Worm (Caenorhabditis elegans) whole organism, L1 larva: ENCODE results near the gene gta-1.

Experiments used
- C16A3.4 ChIP-seq: fragments of 150-350 bp; optimal IDR thresholded peaks from 2 replicates; lab custom pipeline; 2014; ENCODE audit warnings: missing biosample characterization, missing genetic modification characterization
- C34B4.2 ChIP-seq: sonication (generic microtip); optimal IDR thresholded peaks from 2 replicates; lab custom pipeline; 2017; ENCODE audit warnings: mild to moderate bottlenecking, missing genetic modification characterization, missing compliant biosample characterization
- F16B12.6 ChIP-seq: fragments of 150-350 bp; optimal IDR thresholded peaks from 2 replicates; lab custom pipeline; 2014; ENCODE audit warnings: missing biosample characterization, missing genetic modification characterization
- Y116A8C.19 ChIP-seq: sonication (generic microtip); optimal IDR thresholded peaks from 2 replicates; lab custom pipeline; 2016; ENCODE audit warnings: missing compliant biosample characterization, missing genetic modification characterization, borderline replicate concordance
- aha-1 ChIP-seq: fragments of 150-350 bp; optimal IDR thresholded peaks from 2 replicates; lab custom pipeline; 2014; ENCODE audit warnings: missing biosample characterization, missing genetic modification characterization
- aly-2 ChIP-seq: fragments of 150-350 bp; optimal IDR thresholded peaks from 2 replicates; lab custom pipeline; 2014; ENCODE audit warnings: missing biosample characterization, missing genetic modification characterization
- blmp-1 ChIP-seq: fragments of 150-350 bp; optimal IDR thresholded peaks from 2 replicates; lab custom pipeline; 2014; ENCODE audit warnings: missing biosample characterization, missing genetic modification characterization
- ceh-82 ChIP-seq, 3 experiments: fragments of 150-350 bp in 1 of 3; sonication (generic microtip) in 2 of 3; optimal IDR thresholded peaks; 2 replicates each; lab custom pipeline; 2014 to 2017; ENCODE audit warnings: missing biosample characterization in 3 of 3, missing genetic modification characterization in 3 of 3
- ceh-88 ChIP-seq: fragments of 200-800 bp; sonication (Bioruptor generic); IDR thresholded peaks from 2 replicates; pipeline ENCODE4 v1.3.6; 2022; ENCODE audit warnings: missing genetic modification characterization, missing compliant biosample characterization
- ceh-90 ChIP-seq: sonication (generic microtip); optimal IDR thresholded peaks from 2 replicates; lab custom pipeline; 2016; ENCODE audit warnings: missing genetic modification characterization, missing compliant biosample characterization
- dpl-1 ChIP-seq, 3 experiments: fragments of 150-350 bp in 2 of 3; sonication (generic microtip) in 1 of 3; optimal IDR thresholded peaks; 2 replicates each; lab custom pipeline; 2014 to 2017; ENCODE audit warnings: missing biosample characterization in 3 of 3, missing genetic modification characterization in 3 of 3, missing genetic modification reagents in 3 of 3
- efl-1 ChIP-seq, 4 experiments: fragments of 150-350 bp; optimal IDR thresholded peaks in 3 of 4; peaks in 1 of 4; 1 replicate in 1 of 4; 2 replicates in 3 of 4; lab custom pipeline; 2014; ENCODE audit warnings: missing biosample characterization in 2 of 4, missing genetic modification characterization in 2 of 4, missing genetic modification reagents in 2 of 4
- egl-13 ChIP-seq: sonication (generic microtip); optimal IDR thresholded peaks from 2 replicates; lab custom pipeline; 2016; ENCODE audit warnings: missing genotype, missing genetic modification reagents, missing genetic modification characterization, missing compliant biosample characterization
- elt-2 ChIP-seq: sonication (generic microtip); optimal IDR thresholded peaks from 2 replicates; lab custom pipeline; 2016; ENCODE audit warnings: missing genetic modification characterization, mild to moderate bottlenecking, inconsistent platforms, missing compliant biosample characterization, missing genetic modification reagents
- elt-3 ChIP-seq, 6 experiments: fragments of 150-350 bp in 1 of 6; sonication (generic microtip); optimal IDR thresholded peaks; 2 replicates each; lab custom pipeline; 2017 to 2018; ENCODE audit warnings: missing biosample characterization in 6 of 6, missing genetic modification characterization in 6 of 6, inconsistent platforms in 1 of 6
- fkh-10 ChIP-seq: sonication (generic microtip); optimal IDR thresholded peaks from 2 replicates; lab custom pipeline; 2017; ENCODE audit warnings: missing biosample characterization, missing genetic modification reagents, missing genetic modification characterization
- fkh-4 ChIP-seq: sonication (generic microtip); optimal IDR thresholded peaks from 2 replicates; lab custom pipeline; 2016; ENCODE audit warnings: missing compliant biosample characterization, missing genetic modification characterization, borderline replicate concordance
- fkh-8 ChIP-seq: sonication (generic microtip); optimal IDR thresholded peaks from 2 replicates; lab custom pipeline; 2016; ENCODE audit warnings: mild to moderate bottlenecking, missing genetic modification characterization, missing compliant biosample characterization
- fos-1 ChIP-seq: fragments of 150-350 bp; optimal IDR thresholded peaks from 2 replicates; lab custom pipeline; 2014; ENCODE audit warnings: missing biosample characterization, missing genetic modification characterization
- hlh-17 ChIP-seq: fragments of 200-800 bp; sonication (Bioruptor generic); optimal IDR thresholded peaks from 2 replicates; lab custom pipeline; 2018; ENCODE audit warnings: missing genetic modification characterization, mild to moderate bottlenecking, missing compliant biosample characterization, moderate library complexity, borderline replicate concordance
- hlh-4 ChIP-seq: sonication (generic microtip); optimal IDR thresholded peaks from 2 replicates; lab custom pipeline; 2016; ENCODE audit warnings: mild to moderate bottlenecking, missing genetic modification characterization, missing compliant biosample characterization
- hpl-2 ChIP-seq: fragments of 150-350 bp; optimal IDR thresholded peaks from 2 replicates; lab custom pipeline; 2014; ENCODE audit warnings: missing biosample characterization, missing genetic modification reagents, missing genetic modification characterization
- irx-1 ChIP-seq: sonication (generic microtip); optimal IDR thresholded peaks from 2 replicates; lab custom pipeline; 2016; ENCODE audit warnings: missing genetic modification characterization, missing compliant biosample characterization
- isw-1 ChIP-seq: fragments of 200-800 bp; sonication (Bioruptor generic); IDR thresholded peaks from 2 replicates; pipeline ENCODE4 v1.3.6; 2022; ENCODE audit warnings: missing genetic modification characterization, missing compliant biosample characterization
- lin-39 ChIP-seq: fragments of 150-350 bp; optimal IDR thresholded peaks from 2 replicates; lab custom pipeline; 2014; ENCODE audit warnings: missing biosample characterization, missing genetic modification reagents, missing genetic modification characterization
- lsy-2 ChIP-seq, 2 experiments: fragments of 150-350 bp; optimal IDR thresholded peaks; 2 replicates each; lab custom pipeline; 2014; ENCODE audit warnings: missing biosample characterization in 2 of 2, missing genetic modification characterization in 2 of 2
- mep-1 ChIP-seq: fragments of 150-350 bp; optimal IDR thresholded peaks from 2 replicates; lab custom pipeline; 2014; ENCODE audit warnings: missing biosample characterization, missing genetic modification characterization
- nhr-11 ChIP-seq: fragments of 150-350 bp; optimal IDR thresholded peaks from 2 replicates; lab custom pipeline; 2014; ENCODE audit warnings: missing biosample characterization, missing genetic modification characterization
- nhr-12 ChIP-seq: sonication (generic microtip); optimal IDR thresholded peaks from 2 replicates; lab custom pipeline; 2017; ENCODE audit warnings: missing biosample characterization, missing genetic modification characterization
- nhr-20 ChIP-seq: sonication (generic microtip); optimal IDR thresholded peaks from 2 replicates; lab custom pipeline; 2016; ENCODE audit warnings: mild to moderate bottlenecking, missing genetic modification characterization, missing compliant biosample characterization
- nhr-237 ChIP-seq: fragments of 150-350 bp; optimal IDR thresholded peaks from 2 replicates; lab custom pipeline; 2014; ENCODE audit warnings: missing biosample characterization, missing genetic modification characterization
- nhr-28 ChIP-seq: fragments of 150-350 bp; optimal IDR thresholded peaks from 2 replicates; lab custom pipeline; 2014; ENCODE audit warnings: missing biosample characterization, missing genetic modification characterization
- nhr-84 ChIP-seq: sonication (generic microtip); optimal IDR thresholded peaks from 2 replicates; lab custom pipeline; 2017; ENCODE audit warnings: missing biosample characterization, missing genetic modification characterization
- pqm-1 ChIP-seq: sonication (generic microtip); optimal IDR thresholded peaks from 3 replicates; lab custom pipeline; 2017; ENCODE audit warnings: missing biosample characterization, missing genetic modification characterization
- rnt-1 ChIP-seq: sonication (generic microtip); optimal IDR thresholded peaks from 2 replicates; lab custom pipeline; 2016; ENCODE audit warnings: mild to moderate bottlenecking, missing genetic modification characterization, moderate library complexity, missing compliant biosample characterization
- skn-1 ChIP-seq: fragments of 150-350 bp; optimal IDR thresholded peaks from 2 replicates; lab custom pipeline; 2014; ENCODE audit warnings: missing biosample characterization, missing genetic modification characterization
- snpc-4 ChIP-seq: fragments of 150-350 bp; optimal IDR thresholded peaks from 2 replicates; lab custom pipeline; 2014; ENCODE audit warnings: missing biosample characterization, missing genetic modification characterization
- sptf-1 ChIP-seq: fragments of 150-350 bp; optimal IDR thresholded peaks from 2 replicates; lab custom pipeline; 2014; ENCODE audit warnings: missing biosample characterization, missing genetic modification characterization
- sup-37 ChIP-seq: fragments of 200-800 bp; sonication (Bioruptor generic); optimal IDR thresholded peaks from 2 replicates; lab custom pipeline; 2018; ENCODE audit warnings: mild to moderate bottlenecking, missing genetic modification characterization, missing compliant biosample characterization
- swsn-7 ChIP-seq: sonication (generic microtip); optimal IDR thresholded peaks from 2 replicates; lab custom pipeline; 2016; ENCODE audit warnings: missing genetic modification characterization, missing compliant biosample characterization
- tbx-2 ChIP-seq: sonication (generic microtip); optimal IDR thresholded peaks from 2 replicates; lab custom pipeline; 2016; ENCODE audit warnings: missing genetic modification characterization, missing compliant biosample characterization
- unc-30 ChIP-seq: sonication (generic microtip); optimal IDR thresholded peaks from 2 replicates; lab custom pipeline; 2017; ENCODE audit warnings: missing biosample characterization, missing genetic modification characterization
- unc-62 ChIP-seq: fragments of 150-350 bp; optimal IDR thresholded peaks from 2 replicates; lab custom pipeline; 2014; ENCODE audit warnings: missing biosample characterization, missing genetic modification reagents, missing genetic modification characterization
- unc-98 ChIP-seq: fragments of 200-800 bp; sonication (Bioruptor generic); IDR thresholded peaks from 2 replicates; pipeline ENCODE4 v1.3.6; 2022; ENCODE audit warnings: missing genetic modification characterization, missing compliant biosample characterization
- vab-15 ChIP-seq: sonication (generic microtip); optimal IDR thresholded peaks from 2 replicates; lab custom pipeline; 2017; ENCODE audit warnings: missing genotype, mild to moderate bottlenecking, missing genetic modification characterization, missing compliant biosample characterization
- xbp-1 ChIP-seq: sonication (generic microtip); optimal IDR thresholded peaks from 2 replicates; lab custom pipeline; 2016; ENCODE audit warnings: missing genetic modification characterization, missing compliant biosample characterization
- zip-4 ChIP-seq: fragments of 200-800 bp; sonication (Bioruptor generic); optimal IDR thresholded peaks from 2 replicates; lab custom pipeline; 2018; ENCODE audit warnings: mild to moderate bottlenecking, missing genetic modification characterization, moderate library complexity, missing compliant biosample characterization

gta-1 gene

ce11 chrIV:10176252-10176730, 4.2 kb upstream of the gta-1 start, which contains the start of gene rack-1 (continued):
- TF ChIP-seq unc-30 (tag; lab: Kevin White, UChicago) (no peak), skn-1 (tag; lab: Kevin White, UChicago) (peak; percentile 26), fkh-8 (tag; lab: Kevin White, UChicago) (peak; percentile 58), isw-1 (peak; percentile 7; the same call in 1 of the 2 replicates), sptf-1 (tag; lab: Kevin White, UChicago) (no peak), F16B12.6 (peak; percentile 39), blmp-1 (tag; lab: Kevin White, UChicago) (peak; percentile 47), ceh-88 (no peak), egl-13 (tag; lab: Kevin White, UChicago) (no peak), nhr-28 (tag; lab: Kevin White, UChicago) (no peak), ceh-82 (tag; optimal IDR thresholded peaks at IDR 0.05; lab: Kevin White, UChicago) (peak in 2 of 3 experiments; percentile 32 to 75), vab-15 (tag; lab: Kevin White, UChicago) (no peak), tbx-2 (peak; percentile 47), sup-37 (no peak), aly-2 (tag; lab: Kevin White, UChicago) (no peak), lin-39 (no peak), elt-2 (peak; percentile 19), hpl-2 (GFP tag; lab: Kevin White, UChicago) (no peak), C34B4.2 (tag; lab: Kevin White, UChicago) (no peak), elt-3 (tag; optimal IDR thresholded peaks at IDR 0.05; lab: Kevin White, UChicago) (peak in 1 of 6 experiments; percentile 51), ceh-90 (no peak), efl-1 (optimal IDR thresholded peaks at IDR 0.05; lab: Kevin White, UChicago) (peak; percentile 68 to 72), efl-1 (GFP tag; optimal IDR thresholded peaks at IDR 0.05 in 1 of 2; lab: Kevin White, UChicago) (peak; percentile 65 to 93), mep-1 (tag; lab: Kevin White, UChicago) (peak; percentile 64), fos-1 (tag; lab: Kevin White, UChicago) (no peak), unc-98 (GFP tag; lab: Robert Waterston, UW) (no peak), nhr-237 (tag; lab: Kevin White, UChicago) (no peak), Y116A8C.19 (tag; lab: Kevin White, UChicago) (no peak), nhr-12 (tag; lab: Kevin White, UChicago) (no peak), nhr-11 (tag; lab: Kevin White, UChicago) (no peak), nhr-20 (peak; percentile 65), fkh-4 (tag; lab: Kevin White, UChicago) (no peak), C16A3.4 (tag; lab: Kevin White, UChicago) (peak; percentile 60), pqm-1 (no peak), irx-1 (peak; percentile 17), xbp-1 (tag; lab: Kevin White, UChicago) (peak; percentile 59), fkh-10 (GFP tag; lab: Kevin White, UChicago) (no peak), hlh-17 (GFP tag; lab: Kevin White, UChicago) (no peak), nhr-84 (tag; lab: Kevin White, UChicago) (no peak), snpc-4 (tag; lab: Kevin White, UChicago) (peak; percentile 15), aha-1 (tag; lab: Kevin White, UChicago) (no peak), zip-4 (no peak), lsy-2 (tag; optimal IDR thresholded peaks at IDR 0.05; lab: Kevin White, UChicago) (peak; percentile 67 to 84), unc-62 (GFP tag; lab: Kevin White, UChicago) (no peak), rnt-1 (peak; percentile 46), dpl-1 (GFP tag; optimal IDR thresholded peaks at IDR 0.05; lab: Kevin White, UChicago) (peak; percentile 48 to 71 (median 52)), swsn-7 (tag; lab: Kevin White, UChicago) (peak; percentile 50), hlh-4 (tag; lab: Kevin White, UChicago) (no peak)
- TF ChIP-seq, all 84 proteins: peak for 34
